Fruit fly (Drosophila melanogaster): ENCODE measurements around the gene CG43063.

DNA sequence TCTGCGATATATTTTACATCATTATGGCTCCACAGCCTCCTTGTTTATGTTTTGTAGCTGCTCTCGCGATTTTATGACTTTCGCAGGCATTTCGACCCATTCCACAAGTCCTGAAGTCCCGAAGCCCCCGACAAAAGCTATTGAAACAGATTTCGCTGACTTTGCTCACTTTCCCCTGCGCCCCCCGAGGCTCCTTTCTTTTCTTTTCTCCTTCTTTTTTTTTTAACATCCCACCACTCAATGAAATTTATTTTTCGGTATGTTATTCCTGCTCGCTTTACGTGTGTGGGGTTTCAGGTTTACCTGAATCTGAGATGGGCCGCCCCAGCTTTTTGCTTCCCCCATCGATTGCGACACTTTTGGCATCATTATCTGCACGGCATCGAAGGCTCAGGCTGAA lies 3.6 kb upstream of the CG43063 start:
- TF ChIP-seq CG7045 (GFP tag; optimal IDR thresholded peaks at IDR 0.05) = no peak
- no peak for TF ChIP-seq bab1 (GFP tag; optimal IDR thresholded peaks at IDR 0.05)
- TF ChIP-seq kay (GFP tag; ENCODE audit: borderline replicate concordance) = no peak
- TF ChIP-seq CG12768 (GFP tag; optimal IDR thresholded peaks at IDR 0.05) = no peak
- no peak for TF ChIP-seq CG1620 (GFP tag; optimal IDR thresholded peaks at IDR 0.05)
- no peak for TF ChIP-seq CG33017 (tag; optimal IDR thresholded peaks at IDR 0.05)
- TF ChIP-seq ovo (GFP tag; optimal IDR thresholded peaks at IDR 0.05) = no peak
- TF ChIP-seq cnc (optimal IDR thresholded peaks at IDR 0.05) = no peak
- no peak for TF ChIP-seq CG11617 (GFP tag; optimal IDR thresholded peaks at IDR 0.05)
- TF ChIP-seq pad (GFP tag; optimal IDR thresholded peaks at IDR 0.05) = no peak
- no peak for TF ChIP-seq Clk (GFP tag; optimal IDR thresholded peaks at IDR 0.05)
- no peak for TF ChIP-seq cic (GFP tag; optimal IDR thresholded peaks at IDR 0.05)
